Fruit fly (Drosophila melanogaster) whole organism, wandering third instar larva: ENCODE data around the gene CG33223.

Experiments
- CG32264 ChIP-seq: fragments of 200-800 bp; sonication (Bioruptor generic); optimal IDR thresholded peaks from 2 replicates; lab custom pipeline; 2016; ENCODE audit warnings: missing biosample characterization, missing genetic modification characterization
- Dif ChIP-seq: fragments of 200-275, 200-300 bp; sonication (Bioruptor generic); optimal IDR thresholded peaks from 2 replicates; lab custom pipeline; 2018; ENCODE audit warnings: missing biosample characterization, missing genetic modification characterization; ENCODE audit not compliant: partially characterized antibody
- GATAd ChIP-seq: sonication (Bioruptor generic); optimal IDR thresholded peaks from 2 replicates; lab custom pipeline; 2016; ENCODE audit warnings: missing biosample characterization, missing genetic modification characterization
- Hr83 ChIP-seq: fragments of 200-300 bp; sonication (Bioruptor generic); optimal IDR thresholded peaks from 2 replicates; lab custom pipeline; 2016; ENCODE audit warnings: missing biosample characterization, mild to moderate bottlenecking, missing genetic modification characterization, moderate library complexity; ENCODE audit not compliant: poor library complexity, severe bottlenecking
- Mio ChIP-seq: sonication (Bioruptor generic); optimal IDR thresholded peaks from 2 replicates; lab custom pipeline; 2016; ENCODE audit warnings: missing biosample characterization, missing genetic modification characterization
- Myc ChIP-seq: fragments of >200 bp; optimal IDR thresholded peaks from 2 replicates; lab custom pipeline; 2017
- Sp1 ChIP-seq: fragments of 200-800 bp; sonication (Bioruptor generic); optimal IDR thresholded peaks from 3 replicates; lab custom pipeline; 2019; ENCODE audit warnings: missing biosample characterization, mild to moderate bottlenecking, missing genetic modification characterization, moderate library complexity
- br ChIP-seq: fragments of 200-800 bp; sonication (Bioruptor generic); optimal IDR thresholded peaks from 2 replicates; lab custom pipeline; 2016; ENCODE audit warnings: missing biosample characterization, missing genetic modification characterization
- dmrt93B ChIP-seq: fragments of 200-800 bp; sonication (Bioruptor generic); optimal IDR thresholded peaks from 2 replicates; lab custom pipeline; 2018; ENCODE audit warnings: missing biosample characterization, mild to moderate bottlenecking, missing genetic modification characterization
- foxo ChIP-seq, 2 experiments: fragments of 200-800 bp; sonication (Bioruptor generic); optimal IDR thresholded peaks; 2 replicates in 1 of 2; 3 replicates in 1 of 2; lab custom pipeline; 2016 to 2017; ENCODE audit warnings: missing biosample characterization in 2 of 2, missing genetic modification characterization in 2 of 2
- h ChIP-seq: fragments of 200-800 bp; sonication (Bioruptor generic); optimal IDR thresholded peaks from 3 replicates; lab custom pipeline; 2016; ENCODE audit warnings: missing biosample characterization, mild to moderate bottlenecking, missing genetic modification characterization
- pan ChIP-seq: fragments of >200 bp; optimal IDR thresholded peaks from 2 replicates; lab custom pipeline; 2017
- usp ChIP-seq: fragments of >200 bp; optimal IDR thresholded peaks from 2 replicates; lab custom pipeline; 2017; ENCODE audit warnings: missing biosample characterization, missing genetic modification characterization

- TF ChIP-seq Sp1 (no peak), h (no peak), Hr83 (GFP tag; lab: Kevin White, UChicago) (no peak), usp (no peak), foxo (GFP tag; optimal IDR thresholded peaks at IDR 0.05; lab: Kevin White, UChicago) (no peak), Mio (GFP tag; lab: Kevin White, UChicago) (no peak), Myc (lab: Kevin White, UChicago) (no peak), dmrt93B (GFP tag; lab: Kevin White, UChicago) (no peak), GATAd (GFP tag; lab: Kevin White, UChicago) (no peak), br (GFP tag; lab: Kevin White, UChicago) (no peak), CG32264 (GFP tag; lab: Kevin White, UChicago) (no peak), Dif (GFP tag; lab: Kevin White, UChicago) (no peak), pan (no peak)
Observed at dm6 chrX:8521492-8521891, 37.8 kb upstream of the CG33223 start.
